Worm (Caenorhabditis elegans) whole organism, mixed stage, embryonic: Measurements from ENCODE around the gene F47C12.8.

Experiments used
- bed-3 ChIP-seq: fragments of 200-800 bp; sonication (Bioruptor generic); optimal IDR thresholded peaks from 3 replicates; lab custom pipeline; 2018; ENCODE audit warnings: mild to moderate bottlenecking, missing genetic modification characterization, moderate library complexity, missing compliant biosample characterization
- lsy-2 ChIP-seq: fragments of 150-350 bp; optimal IDR thresholded peaks from 2 replicates; lab custom pipeline; 2014; ENCODE audit warnings: missing biosample characterization, missing genetic modification characterization
- nhr-28 ChIP-seq: fragments of 150-350 bp; optimal IDR thresholded peaks from 2 replicates; lab custom pipeline; 2014; ENCODE audit warnings: missing biosample characterization, missing genetic modification characterization
- unc-120 ChIP-seq: sonication (generic microtip); optimal IDR thresholded peaks from 2 replicates; lab custom pipeline; 2017; ENCODE audit warnings: missing genetic modification characterization, missing compliant biosample characterization; ENCODE audit not compliant: poor library complexity, severe bottlenecking
- unc-39 ChIP-seq: fragments of 150-350 bp; optimal IDR thresholded peaks from 2 replicates; lab custom pipeline; 2014; ENCODE audit warnings: missing biosample characterization, missing genetic modification characterization
- unc-62 ChIP-seq: fragments of 150-350 bp; optimal IDR thresholded peaks from 2 replicates; lab custom pipeline; 2014; ENCODE audit warnings: missing biosample characterization, missing genetic modification reagents, missing genetic modification characterization
- ztf-11 ChIP-seq: fragments of 150-350 bp; optimal IDR thresholded peaks from 2 replicates; lab custom pipeline; 2014; ENCODE audit warnings: missing biosample characterization, missing genetic modification characterization

- TF ChIP-seq lsy-2: no peak
- TF ChIP-seq ztf-11 (tag; lab: Kevin White, UChicago): no peak
- TF ChIP-seq unc-120: no peak
- no peak for TF ChIP-seq unc-62 (GFP tag; lab: Kevin White, UChicago)
- TF ChIP-seq unc-39: no peak
- TF ChIP-seq nhr-28: no peak
- TF ChIP-seq bed-3: no peak
Measured at ce11 chrIV:4039984-4040383, 41.6 kb upstream of the F47C12.8 start, which contains the start of gene F35F11.2.
